Worm (Caenorhabditis elegans) whole organism, L3 larva: ENCODE data around the gene Y54G2A.41.
A peak's percentile ranks its signal among the peaks of the same experiment; 100 is the strongest.

Experiments used
- R02D3.7 ChIP-seq: fragments of 150-350 bp; optimal IDR thresholded peaks from 2 replicates; lab custom pipeline; 2014; ENCODE audit warnings: missing biosample characterization, missing genetic modification characterization
- ama-1 ChIP-seq: fragments of 150-350 bp; optimal IDR thresholded peaks from 2 replicates; lab custom pipeline; 2018
- ceh-28 ChIP-seq: fragments of 150-350 bp; optimal IDR thresholded peaks from 2 replicates; lab custom pipeline; 2014; ENCODE audit warnings: missing biosample characterization, missing genetic modification reagents, missing genetic modification characterization
- ceh-82 ChIP-seq: fragments of 150-350 bp; optimal IDR thresholded peaks from 2 replicates; lab custom pipeline; 2014; ENCODE audit warnings: missing biosample characterization, missing genetic modification characterization
- ceh-9 ChIP-seq: sonication (generic microtip); optimal IDR thresholded peaks from 2 replicates; lab custom pipeline; 2018; ENCODE audit warnings: missing biosample characterization, missing genetic modification characterization
- egl-27 ChIP-seq: sonication (generic microtip); optimal IDR thresholded peaks from 4 replicates; lab custom pipeline; 2017; ENCODE audit warnings: missing biosample characterization, missing genetic modification reagents, missing genetic modification characterization
- egl-5 ChIP-seq: fragments of 150-350 bp; optimal IDR thresholded peaks from 2 replicates; lab custom pipeline; 2017; ENCODE audit warnings: missing biosample characterization, missing genetic modification reagents, missing genetic modification characterization, inconsistent platforms
- elt-2 ChIP-seq: sonication (generic microtip); optimal IDR thresholded peaks from 2 replicates; lab custom pipeline; 2016; ENCODE audit warnings: missing genetic modification reagents, mild to moderate bottlenecking, missing genetic modification characterization, missing compliant biosample characterization
- elt-3 ChIP-seq, 3 experiments: fragments of 150-350 bp in 1 of 3; sonication (generic microtip) in 2 of 3; optimal IDR thresholded peaks; 2 replicates in 2 of 3; 4 replicates in 1 of 3; lab custom pipeline; 2014 to 2017; ENCODE audit warnings: missing biosample characterization in 3 of 3, missing genetic modification characterization in 3 of 3
- eor-1 ChIP-seq, 2 experiments: fragments of 150-350 bp; optimal IDR thresholded peaks; 2 replicates each; lab custom pipeline; 2014 to 2018; ENCODE audit warnings: missing biosample characterization in 2 of 2, missing genetic modification characterization in 2 of 2
- fkh-2 ChIP-seq: fragments of 150-350 bp; optimal IDR thresholded peaks from 2 replicates; lab custom pipeline; 2014; ENCODE audit warnings: missing biosample characterization, missing genetic modification reagents, missing genetic modification characterization
- hmg-11 ChIP-seq: sonication (generic microtip); optimal IDR thresholded peaks from 2 replicates; lab custom pipeline; 2016; ENCODE audit warnings: missing genetic modification characterization, missing compliant biosample characterization
- jun-1 ChIP-seq: fragments of 150-350 bp; optimal IDR thresholded peaks from 2 replicates; lab custom pipeline; 2014; ENCODE audit warnings: missing biosample characterization, missing genetic modification reagents, missing genetic modification characterization
- lin-15B ChIP-seq: fragments of 150-350 bp; optimal IDR thresholded peaks from 2 replicates; lab custom pipeline; 2014; ENCODE audit warnings: missing biosample characterization, missing genetic modification characterization
- lsy-12 ChIP-seq: sonication (generic microtip); optimal IDR thresholded peaks from 2 replicates; lab custom pipeline; 2016; ENCODE audit warnings: mild to moderate bottlenecking, missing genetic modification characterization, missing compliant biosample characterization
- mml-1 ChIP-seq: fragments of 150-350 bp; sonication (generic microtip); optimal IDR thresholded peaks from 3 replicates; lab custom pipeline; 2014; ENCODE audit warnings: missing biosample characterization, missing genetic modification characterization
- nfya-1 ChIP-seq: sonication (generic microtip); optimal IDR thresholded peaks from 2 replicates; lab custom pipeline; 2017; ENCODE audit warnings: missing genetic modification characterization, mild to moderate bottlenecking, missing compliant biosample characterization, antibody characterized with exemption, moderate library complexity; ENCODE audit not compliant: insufficient read depth
- nhr-11 ChIP-seq: fragments of 150-350 bp; optimal IDR thresholded peaks from 2 replicates; lab custom pipeline; 2014; ENCODE audit warnings: missing biosample characterization, missing genetic modification characterization
- nhr-12 ChIP-seq: fragments of 150-350 bp; optimal IDR thresholded peaks from 2 replicates; lab custom pipeline; 2014; ENCODE audit warnings: missing biosample characterization, missing genetic modification characterization
- nhr-237 ChIP-seq: fragments of 150-350 bp; optimal IDR thresholded peaks from 2 replicates; lab custom pipeline; 2014; ENCODE audit warnings: missing biosample characterization, missing genetic modification characterization
- nhr-25 ChIP-seq: sonication (generic microtip); optimal IDR thresholded peaks from 2 replicates; lab custom pipeline; 2017; ENCODE audit warnings: missing biosample characterization, missing genetic modification characterization
- nhr-28 ChIP-seq: fragments of 150-350 bp; optimal IDR thresholded peaks from 2 replicates; lab custom pipeline; 2014; ENCODE audit warnings: missing biosample characterization, missing genetic modification characterization
- nhr-43 ChIP-seq: sonication (generic microtip); optimal IDR thresholded peaks from 2 replicates; lab custom pipeline; 2016; ENCODE audit warnings: mild to moderate bottlenecking, missing genetic modification characterization, missing compliant biosample characterization; ENCODE audit not compliant: poor library complexity, severe bottlenecking
- nhr-76 ChIP-seq: fragments of 150-350 bp; sonication (generic microtip); optimal IDR thresholded peaks from 5 replicates; lab custom pipeline; 2014; ENCODE audit warnings: missing biosample characterization, missing genetic modification characterization
- nhr-77 ChIP-seq: fragments of 150-350 bp; optimal IDR thresholded peaks from 2 replicates; lab custom pipeline; 2014; ENCODE audit warnings: missing biosample characterization, missing genetic modification characterization
- pha-4 ChIP-seq: fragments of 150-350 bp; optimal IDR thresholded peaks from 2 replicates; lab custom pipeline; 2014; ENCODE audit warnings: missing biosample characterization, missing genetic modification reagents, missing genetic modification characterization
- pqm-1 ChIP-seq: fragments of 150-350 bp; optimal IDR thresholded peaks from 2 replicates; lab custom pipeline; 2017; ENCODE audit warnings: missing biosample characterization, missing genetic modification characterization, inconsistent platforms
- sea-2 ChIP-seq: fragments of 150-350 bp; sonication (generic microtip); optimal IDR thresholded peaks from 4 replicates; lab custom pipeline; 2014; ENCODE audit warnings: missing biosample characterization, missing genetic modification reagents, missing genetic modification characterization
- skn-1 ChIP-seq: fragments of 150-350 bp; optimal IDR thresholded peaks from 2 replicates; lab custom pipeline; 2014; ENCODE audit warnings: missing biosample characterization, missing genetic modification characterization
- snpc-4 ChIP-seq: fragments of 150-350 bp; optimal IDR thresholded peaks from 2 replicates; lab custom pipeline; 2014; ENCODE audit warnings: missing biosample characterization, missing genetic modification characterization
- unc-39 ChIP-seq: sonication (generic microtip); optimal IDR thresholded peaks from 4 replicates; lab custom pipeline; 2017; ENCODE audit warnings: missing biosample characterization, missing genetic modification characterization
- unc-62 ChIP-seq: fragments of 150-350 bp; sonication (generic microtip); optimal IDR thresholded peaks from 4 replicates; lab custom pipeline; 2014; ENCODE audit warnings: missing biosample characterization, missing genetic modification reagents, missing genetic modification characterization
- zag-1 ChIP-seq: fragments of 150-350 bp; optimal IDR thresholded peaks from 2 replicates; lab custom pipeline; 2014; ENCODE audit warnings: missing biosample characterization, missing genetic modification characterization

Y54G2A.41 gene

ce11 chrIV:2729957-2730356, 21.7 kb upstream of the Y54G2A.41 start, which contains the start of gene Y94H6A.2:
Y94H6A.2 (plus strand) TSS chrIV:2730292.
- no peak for TF ChIP-seq ama-1 (lab: Kevin White, UChicago)
- TF ChIP-seq sea-2 = no peak
- no peak for TF ChIP-seq jun-1 (tag; lab: Kevin White, UChicago)
- TF ChIP-seq elt-2 (tag; lab: Kevin White, UChicago) = peak; percentile 19

DNA sequence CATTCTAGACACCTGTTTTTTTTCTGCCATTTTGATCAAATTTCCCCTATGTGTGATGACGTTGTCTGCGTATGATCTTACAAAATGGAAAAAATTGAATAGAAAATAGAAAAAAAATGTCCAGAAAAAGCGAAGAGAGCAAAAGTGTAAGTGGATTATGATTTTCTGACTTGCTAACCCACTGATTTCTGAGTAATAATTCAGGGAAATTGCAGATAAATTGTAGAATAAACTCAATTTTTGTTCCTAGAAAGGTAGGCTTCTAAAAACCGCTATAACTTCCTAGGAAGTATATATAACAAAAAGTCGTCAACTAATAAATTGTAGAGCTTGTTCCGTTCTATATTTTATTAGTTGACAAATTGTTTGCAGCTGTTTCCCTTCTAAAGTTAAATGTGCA, 17.0 kb upstream of the Y54G2A.41 start:
- TF ChIP-seq ceh-82 (tag; lab: Kevin White, UChicago) (no peak), nhr-11 (peak; percentile 32)

DNA sequence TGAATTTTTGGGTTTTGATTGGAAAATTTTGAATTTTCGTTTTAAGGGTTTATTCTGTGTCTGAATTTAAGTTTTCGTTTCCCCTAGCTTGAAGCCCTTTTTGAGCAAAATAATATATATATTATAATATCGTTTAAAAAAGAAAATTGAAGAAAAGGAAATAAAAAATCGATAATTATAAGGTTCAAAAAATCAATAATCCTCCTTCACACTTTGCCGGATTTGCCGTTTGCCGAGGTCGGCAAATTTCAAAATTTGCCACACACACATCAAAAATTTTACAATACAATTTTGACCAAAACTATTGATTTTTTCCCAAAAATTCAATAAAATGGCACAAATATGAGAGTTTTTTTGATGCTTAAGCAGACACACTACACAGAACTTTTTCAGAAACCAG, 15.1 kb upstream of the Y54G2A.41 start:
- no peak for TF ChIP-seq nhr-43 (tag; lab: Kevin White, UChicago)
- TF ChIP-seq egl-27 = no peak
- no peak for TF ChIP-seq zag-1
- no peak for TF ChIP-seq nhr-77
- no peak for TF ChIP-seq eor-1 (tag; optimal IDR thresholded peaks at IDR 0.05; lab: Kevin White, UChicago)
- TF ChIP-seq ceh-28 = peak; percentile 54
- TF ChIP-seq, all 47 proteins: peak for 1

- no peak for TF ChIP-seq nhr-25 (tag; lab: Kevin White, UChicago)
- TF ChIP-seq zag-1 = no peak
- TF ChIP-seq nhr-43 (tag; lab: Kevin White, UChicago) = no peak
- no peak for TF ChIP-seq sea-2
Measured at ce11 chrIV:2738466-2738865, 13.2 kb upstream of the Y54G2A.41 start.

DNA sequence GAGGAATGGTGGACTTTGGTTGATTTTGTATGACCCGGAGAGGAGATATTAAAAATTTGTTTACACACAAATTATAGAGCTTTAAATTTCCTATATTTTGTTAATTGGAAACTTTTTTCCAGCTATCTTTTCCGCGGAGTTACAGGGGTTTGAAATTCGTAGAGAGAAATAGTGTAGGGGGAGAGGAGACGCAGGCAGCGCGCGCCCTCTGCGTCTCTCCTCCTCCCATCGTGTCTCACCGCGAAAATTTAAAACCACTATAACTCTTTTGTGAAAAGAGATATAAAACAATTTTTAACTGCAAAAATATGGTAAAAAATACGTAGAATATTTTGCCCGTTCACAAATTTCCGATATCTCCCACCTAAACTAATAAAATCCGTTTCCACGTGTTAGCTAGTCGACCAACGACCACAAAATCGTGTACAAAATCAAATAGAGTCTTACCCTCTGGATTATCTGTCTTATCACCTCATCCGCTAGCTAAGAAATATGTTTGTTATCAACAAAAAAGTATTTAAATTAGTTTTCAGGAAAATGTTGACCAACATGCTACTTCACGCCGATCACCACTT, 9.1 kb upstream of the Y54G2A.41 start, which contains the start of gene nhr-277:
Gene nhr-277 (plus strand): TSS at position 525 of the 575 bp plus-strand sequence.
- TF ChIP-seq ceh-9 (no peak), egl-27 (no peak), ceh-28 (no peak), unc-39 (tag; lab: Kevin White, UChicago) (no peak), ama-1 (lab: Kevin White, UChicago) (no peak), nhr-12 (tag; lab: Kevin White, UChicago) (no peak), lsy-12 (tag; lab: Kevin White, UChicago) (no peak), nhr-77 (no peak), hmg-11 (tag; lab: Kevin White, UChicago) (no peak), nhr-28 (tag; lab: Kevin White, UChicago) (no peak), R02D3.7 (tag; lab: Kevin White, UChicago) (no peak), nhr-43 (tag; lab: Kevin White, UChicago) (no peak), jun-1 (tag; lab: Kevin White, UChicago) (no peak), nhr-25 (tag; lab: Kevin White, UChicago) (no peak), eor-1 (tag; optimal IDR thresholded peaks at IDR 0.05; lab: Kevin White, UChicago) (no peak), ceh-82 (tag; lab: Kevin White, UChicago) (no peak), egl-5 (tag; lab: Kevin White, UChicago) (no peak), skn-1 (no peak), elt-3 (tag; optimal IDR thresholded peaks at IDR 0.05; lab: Kevin White, UChicago) (no peak)

DNA sequence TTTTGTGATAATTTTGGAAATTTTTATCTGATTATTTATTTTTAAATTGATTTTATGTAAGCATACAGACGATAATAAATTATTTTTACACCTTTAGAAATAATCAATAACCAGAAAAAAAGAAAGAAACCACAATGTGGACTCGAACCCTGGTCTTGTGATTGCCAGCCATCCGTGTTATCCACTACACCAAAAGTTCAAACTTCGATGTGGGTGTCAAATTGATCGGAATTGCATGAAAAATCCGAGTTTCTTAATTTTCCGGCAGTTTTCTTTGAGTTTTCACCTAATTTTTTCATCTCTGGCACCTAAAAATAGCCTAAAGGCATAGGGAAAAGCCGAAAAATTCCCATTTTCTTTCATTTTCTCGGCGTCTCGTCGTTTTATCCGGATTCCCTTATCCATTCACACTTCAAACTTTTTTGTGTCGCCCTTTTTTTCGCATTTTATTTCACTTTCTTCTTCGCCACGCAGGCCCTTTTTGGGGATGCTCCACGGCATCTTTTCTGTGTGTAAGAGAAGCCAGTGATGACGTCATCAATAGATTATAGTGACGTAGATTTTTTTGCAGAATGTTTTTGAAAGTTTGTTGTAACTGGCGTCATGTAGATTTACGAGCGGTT, 4.2 kb upstream of the Y54G2A.41 start:
- TF ChIP-seq unc-39 (tag; lab: Kevin White, UChicago) (no peak), unc-62 (GFP tag; lab: Kevin White, UChicago) (no peak), egl-27 (no peak), egl-5 (tag; lab: Kevin White, UChicago) (no peak), sea-2 (no peak), nhr-76 (no peak), pha-4 (tag; lab: Kevin White, UChicago) (no peak), nhr-25 (tag; lab: Kevin White, UChicago) (no peak), zag-1 (no peak)

ce11 chrIV:2748863-2749451, 2.7 kb upstream of the Y54G2A.41 start:
- no peak for TF ChIP-seq unc-62 (GFP tag; lab: Kevin White, UChicago)
- TF ChIP-seq lin-15B = no peak
- TF ChIP-seq nfya-1 (tag; lab: Kevin White, UChicago) = no peak
- no peak for TF ChIP-seq skn-1
- TF ChIP-seq snpc-4 (tag; lab: Kevin White, UChicago) = no peak
- TF ChIP-seq mml-1 = no peak
- no peak for TF ChIP-seq sea-2
- TF ChIP-seq egl-27 = no peak
- no peak for TF ChIP-seq nhr-237 (tag; lab: Kevin White, UChicago)
- TF ChIP-seq fkh-2 = no peak
- peak; percentile 29 for TF ChIP-seq pqm-1
- TF ChIP-seq elt-2 (tag; lab: Kevin White, UChicago) = peak; percentile 40
- no peak for TF ChIP-seq nhr-25 (tag; lab: Kevin White, UChicago)
